Worm (Caenorhabditis elegans) whole organism, young adult: ENCODE results near the gene bath-10.

Experiments
- B0336.3 ChIP-seq: fragments of 200-800 bp; sonication (Bioruptor generic); IDR thresholded peaks from 2 replicates; pipeline ENCODE4 v1.3.6; 2022; ENCODE audit warnings: missing genetic modification characterization, missing compliant biosample characterization
- C06A6.2 ChIP-seq: fragments of 200-800 bp; sonication (Bioruptor generic); conservative IDR thresholded peaks from 2 replicates; pipeline ENCODE4 v1.3.6; 2022; ENCODE audit warnings: missing genetic modification characterization, missing compliant biosample characterization
- F22D6.2 ChIP-seq: sonication (generic microtip); optimal IDR thresholded peaks from 2 replicates; lab custom pipeline; 2016; ENCODE audit warnings: mild to moderate bottlenecking, missing genetic modification characterization, missing compliant biosample characterization
- F23B12.7 ChIP-seq: sonication (generic microtip); optimal IDR thresholded peaks from 2 replicates; lab custom pipeline; 2017; ENCODE audit warnings: missing genetic modification characterization, mild to moderate bottlenecking, missing compliant biosample characterization, antibody characterized with exemption, moderate library complexity; ENCODE audit not compliant: insufficient read depth
- F52B5.7 ChIP-seq: sonication (generic microtip); optimal IDR thresholded peaks from 2 replicates; lab custom pipeline; 2016; ENCODE audit warnings: mild to moderate bottlenecking, missing genetic modification characterization, missing compliant biosample characterization
- Y95B8A.8 ChIP-seq: fragments of 200-800 bp; sonication (Bioruptor generic); IDR thresholded peaks from 2 replicates; pipeline ENCODE4 v1.3.6; 2022; ENCODE audit warnings: missing genetic modification reagents, missing genetic modification characterization, missing compliant biosample characterization
- akir-1 ChIP-seq: fragments of 200-800 bp; sonication (Bioruptor generic); optimal IDR thresholded peaks from 2 replicates; lab custom pipeline; 2018; ENCODE audit warnings: mild to moderate bottlenecking, missing genetic modification characterization, moderate library complexity, missing compliant biosample characterization
- aptf-3 ChIP-seq: fragments of 200-800 bp; sonication (Bioruptor generic); IDR thresholded peaks from 2 replicates; pipeline ENCODE4 v1.3.6; 2022; ENCODE audit warnings: missing genetic modification characterization, missing compliant biosample characterization
- atf-7 ChIP-seq: sonication (generic microtip); optimal IDR thresholded peaks from 2 replicates; lab custom pipeline; 2017; ENCODE audit warnings: mild to moderate bottlenecking, missing genetic modification characterization, missing compliant biosample characterization
- athp-1 ChIP-seq: sonication (generic microtip); optimal IDR thresholded peaks from 2 replicates; lab custom pipeline; 2017; ENCODE audit warnings: mild to moderate bottlenecking, missing genetic modification characterization, missing compliant biosample characterization
- bed-1 ChIP-seq: fragments of 200-800 bp; sonication (Bioruptor generic); IDR thresholded peaks from 2 replicates; pipeline ENCODE4 v1.3.6; 2022; ENCODE audit warnings: missing genetic modification reagents, missing genetic modification characterization, missing compliant biosample characterization
- cebp-2 ChIP-seq: fragments of 200-800 bp; sonication (Bioruptor generic); IDR thresholded peaks from 2 replicates; pipeline ENCODE4 v1.3.6; 2022; ENCODE audit warnings: missing genetic modification characterization, missing compliant biosample characterization
- ceh-79 ChIP-seq: sonication (generic microtip); optimal IDR thresholded peaks from 2 replicates; lab custom pipeline; 2017; ENCODE audit warnings: mild to moderate bottlenecking, missing genetic modification characterization, missing compliant biosample characterization
- chd-7 ChIP-seq: sonication (generic microtip); optimal IDR thresholded peaks from 2 replicates; lab custom pipeline; 2016; ENCODE audit warnings: mild to moderate bottlenecking, missing genetic modification characterization, moderate library complexity, missing compliant biosample characterization
- dox-1 ChIP-seq: fragments of 200-800 bp; sonication (Bioruptor generic); IDR thresholded peaks from 2 replicates; pipeline ENCODE4 v1.3.6; 2022; ENCODE audit warnings: missing genetic modification reagents, missing genetic modification characterization, missing compliant biosample characterization
- dpff-1 ChIP-seq: sonication (generic microtip); optimal IDR thresholded peaks from 2 replicates; lab custom pipeline; 2017; ENCODE audit warnings: mild to moderate bottlenecking, missing genetic modification characterization, missing compliant biosample characterization
- efl-1 ChIP-seq: fragments of 150-350 bp; optimal IDR thresholded peaks from 2 replicates; lab custom pipeline; 2014; ENCODE audit warnings: missing biosample characterization, missing genetic modification reagents, missing genetic modification characterization
- egl-18 ChIP-seq: fragments of 200-800 bp; sonication (Bioruptor generic); IDR thresholded peaks from 2 replicates; pipeline ENCODE4 v1.3.6; 2022; ENCODE audit warnings: missing genetic modification reagents, missing genetic modification characterization, missing compliant biosample characterization
- egl-44 ChIP-seq: fragments of 200-800 bp; sonication (Bioruptor generic); IDR thresholded peaks from 2 replicates; pipeline ENCODE4 v1.3.6; 2022; ENCODE audit warnings: missing genetic modification reagents, missing genetic modification characterization, missing compliant biosample characterization
- ekl-4 ChIP-seq: fragments of 200-800 bp; sonication (Bioruptor generic); IDR thresholded peaks from 2 replicates; pipeline ENCODE4 v1.3.6; 2022; ENCODE audit warnings: missing genetic modification reagents, missing genetic modification characterization, missing compliant biosample characterization
- ets-4 ChIP-seq: fragments of 200-800 bp; sonication (Bioruptor generic); optimal IDR thresholded peaks from 2 replicates; lab custom pipeline; 2018; ENCODE audit warnings: mild to moderate bottlenecking, missing genetic modification characterization, missing compliant biosample characterization
- fkh-3 ChIP-seq: sonication (generic microtip); optimal IDR thresholded peaks from 2 replicates; lab custom pipeline; 2016; ENCODE audit warnings: mild to moderate bottlenecking, missing genetic modification characterization, missing compliant biosample characterization
- him-1 ChIP-seq: sonication (generic microtip); optimal IDR thresholded peaks from 2 replicates; lab custom pipeline; 2016; ENCODE audit warnings: missing genotype, missing genetic modification reagents, missing genetic modification characterization, missing compliant biosample characterization
- hmg-20 ChIP-seq: fragments of 200-800 bp; sonication (Bioruptor generic); IDR thresholded peaks from 2 replicates; pipeline ENCODE4 v1.3.6; 2022; ENCODE audit warnings: missing genetic modification reagents, missing genetic modification characterization, missing compliant biosample characterization
- hsf-1 ChIP-seq: fragments of 200-800 bp; sonication (Bioruptor generic); IDR thresholded peaks from 2 replicates; pipeline ENCODE4 v1.3.6; 2022; ENCODE audit warnings: missing genetic modification reagents, missing genetic modification characterization, missing compliant biosample characterization
- let-607 ChIP-seq, 2 experiments: fragments of 200-800 bp in 1 of 2; sonication (Bioruptor generic) in 1 of 2; sonication (generic microtip) in 1 of 2; optimal IDR thresholded peaks; 2 replicates each; lab custom pipeline; 2016 to 2018; ENCODE audit warnings: mild to moderate bottlenecking in 2 of 2, missing compliant biosample characterization in 2 of 2, missing genetic modification characterization in 2 of 2, moderate library complexity in 2 of 2, missing genotype in 1 of 2
- lin-26 ChIP-seq: fragments of 200-800 bp; sonication (Bioruptor generic); IDR thresholded peaks from 2 replicates; pipeline ENCODE4 v1.3.6; 2022; ENCODE audit warnings: missing genetic modification reagents, missing genetic modification characterization, missing compliant biosample characterization
- lin-35 ChIP-seq, 3 experiments: fragments of 150-350 bp in 2 of 3; sonication (generic microtip) in 1 of 3; optimal IDR thresholded peaks; 2 replicates each; lab custom pipeline; 2014 to 2018; ENCODE audit warnings: missing biosample characterization in 3 of 3, missing genetic modification characterization in 3 of 3, missing genetic modification reagents in 3 of 3
- madf-10 ChIP-seq: sonication (generic microtip); optimal IDR thresholded peaks from 2 replicates; lab custom pipeline; 2016; ENCODE audit warnings: mild to moderate bottlenecking, missing genetic modification characterization, missing compliant biosample characterization
- mcd-1 ChIP-seq: fragments of 200-800 bp; sonication (Bioruptor generic); IDR thresholded peaks from 2 replicates; pipeline ENCODE4 v1.3.6; 2022; ENCODE audit warnings: missing genetic modification reagents, missing genetic modification characterization, missing compliant biosample characterization
- nfya-1 ChIP-seq: sonication (generic microtip); optimal IDR thresholded peaks from 2 replicates; lab custom pipeline; 2017; ENCODE audit warnings: antibody characterized with exemption, missing compliant biosample characterization, missing genetic modification characterization, borderline replicate concordance; ENCODE audit not compliant: insufficient read depth
- nfyb-1 ChIP-seq: fragments of 200-800 bp; sonication (Bioruptor generic); IDR thresholded peaks from 2 replicates; pipeline ENCODE4 v1.3.6; 2022; ENCODE audit warnings: missing genetic modification reagents, missing genetic modification characterization, missing compliant biosample characterization
- nhr-120 ChIP-seq: fragments of 200-800 bp; sonication (Bioruptor generic); IDR thresholded peaks from 2 replicates; pipeline ENCODE4 v1.3.6; 2022; ENCODE audit warnings: missing genetic modification characterization, missing compliant biosample characterization
- pbrm-1 ChIP-seq: fragments of 200-800 bp; sonication (Bioruptor generic); IDR thresholded peaks from 2 replicates; pipeline ENCODE4 v1.3.6; 2022; ENCODE audit warnings: missing genetic modification reagents, missing genetic modification characterization, missing compliant biosample characterization
- pha-4 ChIP-seq: fragments of 150-350 bp; sonication (generic microtip); optimal IDR thresholded peaks from 2 replicates; lab custom pipeline; 2014; ENCODE audit warnings: missing biosample characterization, missing genetic modification reagents, missing genetic modification characterization
- rcor-1 ChIP-seq: fragments of 200-800 bp; sonication (Bioruptor generic); IDR thresholded peaks from 2 replicates; pipeline ENCODE4 v1.3.6; 2022; ENCODE audit warnings: missing genetic modification reagents, missing genetic modification characterization, missing compliant biosample characterization
- repo-1 ChIP-seq: sonication (generic microtip); optimal IDR thresholded peaks from 2 replicates; lab custom pipeline; 2017; ENCODE audit warnings: mild to moderate bottlenecking, missing genetic modification characterization, missing compliant biosample characterization
- snpc-1.1 ChIP-seq: sonication (generic microtip); optimal IDR thresholded peaks from 2 replicates; lab custom pipeline; 2017; ENCODE audit warnings: missing genetic modification characterization, mild to moderate bottlenecking, missing compliant biosample characterization, antibody characterized with exemption, moderate library complexity, missing genotype, missing genetic modification reagents; ENCODE audit not compliant: insufficient read depth
- snpc-3.4 ChIP-seq: sonication (generic microtip); optimal IDR thresholded peaks from 2 replicates; lab custom pipeline; 2017; ENCODE audit warnings: missing genetic modification characterization, mild to moderate bottlenecking, missing compliant biosample characterization, antibody characterized with exemption, moderate library complexity, missing genotype, missing genetic modification reagents
- somi-1 ChIP-seq: fragments of 200-800 bp; sonication (Bioruptor generic); optimal IDR thresholded peaks from 2 replicates; lab custom pipeline; 2018; ENCODE audit warnings: mild to moderate bottlenecking, missing genetic modification characterization, missing compliant biosample characterization
- tbp1 ChIP-seq: fragments of 200-800 bp; sonication (Bioruptor generic); optimal IDR thresholded peaks from 2 replicates; lab custom pipeline; 2018; ENCODE audit warnings: mild to moderate bottlenecking, missing genetic modification characterization, missing compliant biosample characterization
- unc-62 ChIP-seq: fragments of 150-350 bp; optimal IDR thresholded peaks from 2 replicates; lab custom pipeline; 2014; ENCODE audit warnings: missing biosample characterization, missing genetic modification reagents, missing genetic modification characterization
- xnd-1 ChIP-seq: sonication (generic microtip); optimal IDR thresholded peaks from 2 replicates; lab custom pipeline; 2016; ENCODE audit warnings: missing genotype, missing genetic modification reagents, missing genetic modification characterization, missing compliant biosample characterization
- ztf-22 ChIP-seq: fragments of 200-800 bp; sonication (Bioruptor generic); optimal IDR thresholded peaks from 2 replicates; lab custom pipeline; 2018; ENCODE audit warnings: mild to moderate bottlenecking, missing genetic modification characterization, moderate library complexity, missing compliant biosample characterization
- ztf-25 ChIP-seq: fragments of 200-800 bp; sonication (Bioruptor generic); IDR thresholded peaks from 2 replicates; pipeline ENCODE4 v1.3.6; 2022; ENCODE audit warnings: missing genetic modification reagents, missing genetic modification characterization, missing compliant biosample characterization
- ztf-28 ChIP-seq: fragments of 200-800 bp; sonication (Bioruptor generic); IDR thresholded peaks from 2 replicates; pipeline ENCODE4 v1.3.6; 2022; ENCODE audit warnings: missing genetic modification reagents, missing genetic modification characterization, missing compliant biosample characterization
- ztf-3 ChIP-seq: fragments of 200-800 bp; sonication (Bioruptor generic); optimal IDR thresholded peaks from 2 replicates; lab custom pipeline; 2018; ENCODE audit warnings: mild to moderate bottlenecking, missing genetic modification characterization, missing compliant biosample characterization

bath-10 gene

DNA sequence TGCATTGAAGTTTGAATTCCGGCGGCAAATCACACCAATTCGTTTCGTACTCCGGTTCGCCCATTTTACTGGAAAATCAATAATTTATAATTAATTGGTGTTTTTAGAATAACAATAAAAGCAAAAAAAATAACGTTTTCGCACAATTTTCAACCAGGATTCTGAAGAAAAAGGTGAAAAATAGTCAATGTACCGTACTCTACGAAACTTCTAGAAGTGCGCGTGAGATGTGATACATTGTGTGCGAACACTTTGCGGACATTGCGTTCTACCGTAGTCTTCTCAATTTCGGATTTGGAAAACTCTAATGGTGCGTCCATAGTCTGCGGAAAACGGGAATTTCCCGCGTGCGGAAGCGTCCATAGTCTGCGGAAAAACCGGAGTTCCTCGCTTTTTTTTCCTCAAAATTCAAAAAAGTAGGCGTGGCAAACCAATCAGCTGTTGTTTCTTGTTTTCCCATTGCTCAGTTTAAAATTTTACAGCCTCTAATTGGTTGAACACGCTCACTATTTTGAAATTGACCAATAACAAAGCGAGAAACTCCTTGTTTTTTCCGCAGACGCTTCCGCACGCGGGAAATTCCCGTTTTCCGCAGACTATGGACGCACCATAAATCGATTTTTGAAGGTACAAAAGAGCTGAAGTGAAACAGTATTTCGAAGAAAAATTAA is 26.8 kb upstream of the bath-10 start, which contains the start of the genes F14D2.14 and bath-29 (continued):
- TF ChIP-seq ceh-79 (tag; lab: Kevin White, UChicago) (no peak), tbp1 (no peak), aptf-3 (no peak), pbrm-1 (GFP tag; lab: Robert Waterston, UW) (no peak), him-1 (tag; lab: Kevin White, UChicago) (no peak), ztf-3 (GFP tag; lab: Kevin White, UChicago) (no peak), cebp-2 (GFP tag; lab: Robert Waterston, UW) (no peak), akir-1 (GFP tag; lab: Kevin White, UChicago) (no peak), nhr-120 (GFP tag; lab: Robert Waterston, UW) (no peak), B0336.3 (GFP tag; lab: Robert Waterston, UW) (no peak), let-607 (tag; optimal IDR thresholded peaks at IDR 0.05; lab: Kevin White, UChicago) (no peak), chd-7 (tag; lab: Kevin White, UChicago) (no peak), atf-7 (tag; lab: Kevin White, UChicago) (no peak), pha-4 (tag; lab: Kevin White, UChicago) (no peak), ztf-22 (no peak), F23B12.7 (tag; lab: Kevin White, UChicago) (no peak), ets-4 (GFP tag; lab: Kevin White, UChicago) (no peak), F22D6.2 (no peak), ztf-25 (GFP tag; lab: Robert Waterston, UW) (no peak), mcd-1 (GFP tag; lab: Robert Waterston, UW) (0 out of 2 replicates have a peak, but pooled peaks have one; percentile 15), nfya-1 (tag; lab: Kevin White, UChicago) (no peak), rcor-1 (peak; percentile 15; the same call in 1 of the 2 replicates), nfyb-1 (GFP tag; lab: Robert Waterston, UW) (peak; percentile 70; the same call in 1 of the 2 replicates), athp-1 (tag; lab: Kevin White, UChicago) (no peak), snpc-1.1 (tag; lab: Kevin White, UChicago) (no peak), egl-44 (no peak), egl-18 (GFP tag; lab: Robert Waterston, UW) (no peak), lin-26 (no peak), ekl-4 (GFP tag; lab: Robert Waterston, UW) (0 out of 2 replicates have a peak, but pooled peaks have one; percentile 23), somi-1 (no peak), fkh-3 (no peak), dpff-1 (no peak), snpc-3.4 (tag; lab: Kevin White, UChicago) (no peak), hsf-1 (GFP tag; lab: Robert Waterston, UW) (peak; percentile 90), xnd-1 (tag; lab: Kevin White, UChicago) (peak; percentile 15), lin-35 (GFP tag; optimal IDR thresholded peaks at IDR 0.05; lab: Kevin White, UChicago) (no peak), Y95B8A.8 (0 out of 2 replicates have a peak, but pooled peaks have one; percentile 10), repo-1 (tag; lab: Kevin White, UChicago) (no peak), madf-10 (tag; lab: Kevin White, UChicago) (no peak), efl-1 (peak; percentile 0), unc-62 (no peak), dox-1 (GFP tag; lab: Robert Waterston, UW) (peak; percentile 40; the same call in 1 of the 2 replicates), ztf-28 (no peak), C06A6.2 (no peak), F52B5.7 (tag; lab: Kevin White, UChicago) (no peak), bed-1 (GFP tag; lab: Robert Waterston, UW) (no peak), hmg-20 (GFP tag; lab: Robert Waterston, UW) (no peak)
